Worm (Caenorhabditis elegans) whole organism, midembryonic: ENCODE data around the gene Y62H9A.3.

Source experiments
- T22C8.4 ChIP-seq: fragments of 200-800 bp; sonication (Bioruptor generic); IDR thresholded peaks from 2 replicates; pipeline ENCODE4 v1.3.6; 2022; ENCODE audit warnings: missing genetic modification characterization, missing compliant biosample characterization
- cog-1 ChIP-seq: sonication (generic microtip); optimal IDR thresholded peaks from 2 replicates; lab custom pipeline; 2016; ENCODE audit warnings: missing genetic modification characterization, missing compliant biosample characterization
- flt-1 ChIP-seq: fragments of 200-800 bp; sonication (Bioruptor generic); IDR thresholded peaks from 2 replicates; pipeline ENCODE4 v1.3.6; 2022; ENCODE audit warnings: missing genetic modification characterization, missing compliant biosample characterization
- med-1 ChIP-seq: sonication (generic microtip); optimal IDR thresholded peaks from 2 replicates; lab custom pipeline; 2017; ENCODE audit warnings: missing genetic modification characterization, mild to moderate bottlenecking, missing compliant biosample characterization, antibody characterized with exemption, missing genetic modification reagents; ENCODE audit not compliant: insufficient read depth

DNA sequence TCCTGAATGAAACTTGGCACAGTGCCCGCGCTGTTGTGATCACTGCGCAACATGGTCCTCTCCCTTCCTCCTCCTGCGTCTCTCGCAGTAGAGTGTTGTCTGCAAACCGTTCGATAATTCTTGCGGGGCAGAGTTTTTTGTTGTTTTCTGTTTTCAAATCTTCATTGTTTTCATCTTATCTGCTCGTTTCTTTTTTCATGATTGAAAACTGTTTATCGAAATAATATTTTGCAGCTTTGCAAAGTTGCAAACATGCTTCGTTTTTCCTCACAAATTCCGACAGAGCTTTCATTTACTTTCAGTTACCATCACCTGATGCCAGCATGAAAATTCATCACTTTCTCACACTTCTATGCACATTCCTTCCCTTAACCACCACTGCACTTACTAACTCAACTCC is 22.6 kb downstream of the Y62H9A.3 start, which contains the start of gene mes-1:
- TF ChIP-seq flt-1 (GFP tag; lab: Robert Waterston, UW) = no peak
- TF ChIP-seq med-1 (GFP tag; lab: Kevin White, UChicago) = no peak
- no peak for TF ChIP-seq cog-1
- TF ChIP-seq T22C8.4 (GFP tag; lab: Robert Waterston, UW) = no peak
